Worm (Caenorhabditis elegans) whole organism, young adult: ENCODE data around the gene col-14.

Source experiments
- B0019.2 ChIP-seq: fragments of 200-800 bp; sonication (Bioruptor generic); conservative IDR thresholded peaks from 2 replicates; pipeline ENCODE4 v1.3.6; 2022; ENCODE audit warnings: missing genetic modification reagents, missing genetic modification characterization, missing compliant biosample characterization
- B0336.3 ChIP-seq: fragments of 200-800 bp; sonication (Bioruptor generic); IDR thresholded peaks from 2 replicates; pipeline ENCODE4 v1.3.6; 2022; ENCODE audit warnings: missing genetic modification characterization, missing compliant biosample characterization
- F10E7.11 ChIP-seq: sonication (generic microtip); optimal IDR thresholded peaks from 2 replicates; lab custom pipeline; 2017; ENCODE audit warnings: mild to moderate bottlenecking, missing genetic modification characterization, moderate library complexity, missing compliant biosample characterization
- F33H1.4 ChIP-seq: fragments of 200-800 bp; sonication (Bioruptor generic); IDR thresholded peaks from 2 replicates; pipeline ENCODE4 v1.3.6; 2022; ENCODE audit warnings: missing genetic modification reagents, missing genetic modification characterization, missing compliant biosample characterization
- F49E8.2 ChIP-seq: sonication (generic microtip); optimal IDR thresholded peaks from 3 replicates; lab custom pipeline; 2017; ENCODE audit warnings: missing genetic modification characterization, mild to moderate bottlenecking, missing compliant biosample characterization, antibody characterized with exemption, moderate library complexity; ENCODE audit not compliant: insufficient read depth
- F55B11.4 ChIP-seq: sonication (generic microtip); optimal IDR thresholded peaks from 2 replicates; lab custom pipeline; 2016; ENCODE audit warnings: missing compliant biosample characterization, missing genetic modification characterization, borderline replicate concordance; ENCODE audit not compliant: insufficient read depth
- T26A5.8 ChIP-seq: sonication (generic microtip); optimal IDR thresholded peaks from 2 replicates; lab custom pipeline; 2016; ENCODE audit warnings: missing genetic modification characterization, missing compliant biosample characterization
- Y53F4B.3 ChIP-seq: fragments of 200-800 bp; sonication (Bioruptor generic); IDR thresholded peaks from 2 replicates; pipeline ENCODE4 v1.3.6; 2022; ENCODE audit warnings: missing genetic modification reagents, missing genetic modification characterization, missing compliant biosample characterization
- Y53G8AR.9 ChIP-seq: fragments of 200-800 bp; sonication (Bioruptor generic); conservative IDR thresholded peaks from 2 replicates; pipeline ENCODE4 v1.3.6; 2022; ENCODE audit warnings: missing genetic modification reagents, missing genetic modification characterization, missing compliant biosample characterization
- Y67H2A.10 ChIP-seq: fragments of 200-800 bp; sonication (Bioruptor generic); conservative IDR thresholded peaks from 2 replicates; pipeline ENCODE4 v1.3.6; 2022; ENCODE audit warnings: missing genetic modification reagents, missing genetic modification characterization, missing compliant biosample characterization
- attf-6 ChIP-seq: fragments of 200-800 bp; sonication (Bioruptor generic); IDR thresholded peaks from 2 replicates; pipeline ENCODE4 v1.3.6; 2022; ENCODE audit warnings: missing genetic modification reagents, missing genetic modification characterization, missing compliant biosample characterization
- ceh-100 ChIP-seq: fragments of 200-800 bp; sonication (Bioruptor generic); IDR thresholded peaks from 2 replicates; pipeline ENCODE4 v1.3.6; 2022; ENCODE audit warnings: missing genetic modification reagents, missing genetic modification characterization, missing compliant biosample characterization
- ceh-58 ChIP-seq: fragments of 200-800 bp; sonication (Bioruptor generic); IDR thresholded peaks from 2 replicates; pipeline ENCODE4 v1.3.6; 2022; ENCODE audit warnings: missing genetic modification characterization, missing compliant biosample characterization
- ceh-91 ChIP-seq: fragments of 200-800 bp; sonication (Bioruptor generic); IDR thresholded peaks from 2 replicates; pipeline ENCODE4 v1.3.6; 2022; ENCODE audit warnings: missing genetic modification reagents, missing genetic modification characterization, missing compliant biosample characterization
- dox-1 ChIP-seq: fragments of 200-800 bp; sonication (Bioruptor generic); IDR thresholded peaks from 2 replicates; pipeline ENCODE4 v1.3.6; 2022; ENCODE audit warnings: missing genetic modification reagents, missing genetic modification characterization, missing compliant biosample characterization
- efl-1 ChIP-seq: fragments of 150-350 bp; optimal IDR thresholded peaks from 2 replicates; lab custom pipeline; 2014; ENCODE audit warnings: missing biosample characterization, missing genetic modification reagents, missing genetic modification characterization
- ets-4 ChIP-seq: fragments of 200-800 bp; sonication (Bioruptor generic); optimal IDR thresholded peaks from 2 replicates; lab custom pipeline; 2018; ENCODE audit warnings: mild to moderate bottlenecking, missing genetic modification characterization, missing compliant biosample characterization
- him-1 ChIP-seq: sonication (generic microtip); optimal IDR thresholded peaks from 2 replicates; lab custom pipeline; 2016; ENCODE audit warnings: missing genotype, missing genetic modification reagents, missing genetic modification characterization, missing compliant biosample characterization
- hrde-1 ChIP-seq: sonication (generic microtip); optimal IDR thresholded peaks from 2 replicates; lab custom pipeline; 2016; ENCODE audit warnings: missing genetic modification characterization, mild to moderate bottlenecking, missing compliant biosample characterization, moderate library complexity, missing genotype, missing genetic modification reagents, borderline replicate concordance
- hsf-1 ChIP-seq: fragments of 200-800 bp; sonication (Bioruptor generic); IDR thresholded peaks from 2 replicates; pipeline ENCODE4 v1.3.6; 2022; ENCODE audit warnings: missing genetic modification reagents, missing genetic modification characterization, missing compliant biosample characterization
- lin-35 ChIP-seq, 3 experiments: fragments of 150-350 bp in 2 of 3; sonication (generic microtip) in 1 of 3; optimal IDR thresholded peaks; 2 replicates each; lab custom pipeline; 2014 to 2018; ENCODE audit warnings: missing biosample characterization in 3 of 3, missing genetic modification characterization in 3 of 3, missing genetic modification reagents in 3 of 3
- lin-54 ChIP-seq: fragments of 200-800 bp; sonication (Bioruptor generic); optimal IDR thresholded peaks from 2 replicates; lab custom pipeline; 2018; ENCODE audit warnings: mild to moderate bottlenecking, missing genetic modification characterization, missing compliant biosample characterization
- lir-1 ChIP-seq: fragments of 200-800 bp; sonication (Bioruptor generic); conservative IDR thresholded peaks from 2 replicates; pipeline ENCODE4 v1.3.6; 2022; ENCODE audit warnings: missing genetic modification reagents, missing genetic modification characterization, missing compliant biosample characterization
- lsl-1 ChIP-seq: fragments of 200-800 bp; sonication (Bioruptor generic); optimal IDR thresholded peaks from 2 replicates; lab custom pipeline; 2018; ENCODE audit warnings: mild to moderate bottlenecking, missing genetic modification characterization, moderate library complexity, missing compliant biosample characterization
- madf-6 ChIP-seq: fragments of 200-800 bp; sonication (Bioruptor generic); IDR thresholded peaks from 2 replicates; pipeline ENCODE4 v1.3.6; 2022; ENCODE audit warnings: missing genetic modification reagents, missing genetic modification characterization, missing compliant biosample characterization
- mcd-1 ChIP-seq: fragments of 200-800 bp; sonication (Bioruptor generic); IDR thresholded peaks from 2 replicates; pipeline ENCODE4 v1.3.6; 2022; ENCODE audit warnings: missing genetic modification reagents, missing genetic modification characterization, missing compliant biosample characterization
- nfya-2 ChIP-seq: fragments of 200-800 bp; sonication (Bioruptor generic); IDR thresholded peaks from 2 replicates; pipeline ENCODE4 v1.3.6; 2022; ENCODE audit warnings: missing genetic modification reagents, missing genetic modification characterization, missing compliant biosample characterization
- nfyb-1 ChIP-seq: fragments of 200-800 bp; sonication (Bioruptor generic); IDR thresholded peaks from 2 replicates; pipeline ENCODE4 v1.3.6; 2022; ENCODE audit warnings: missing genetic modification reagents, missing genetic modification characterization, missing compliant biosample characterization
- nhr-120 ChIP-seq: fragments of 200-800 bp; sonication (Bioruptor generic); IDR thresholded peaks from 2 replicates; pipeline ENCODE4 v1.3.6; 2022; ENCODE audit warnings: missing genetic modification characterization, missing compliant biosample characterization
- pbrm-1 ChIP-seq: fragments of 200-800 bp; sonication (Bioruptor generic); IDR thresholded peaks from 2 replicates; pipeline ENCODE4 v1.3.6; 2022; ENCODE audit warnings: missing genetic modification reagents, missing genetic modification characterization, missing compliant biosample characterization
- repo-1 ChIP-seq: sonication (generic microtip); optimal IDR thresholded peaks from 2 replicates; lab custom pipeline; 2017; ENCODE audit warnings: mild to moderate bottlenecking, missing genetic modification characterization, missing compliant biosample characterization
- rpc-1 ChIP-seq, 2 experiments: fragments of 150-350 bp in 1 of 2; sonication (generic microtip) in 1 of 2; optimal IDR thresholded peaks; 2 replicates each; lab custom pipeline; 2014 to 2018; ENCODE audit warnings: missing biosample characterization in 1 of 2, missing genetic modification characterization in 1 of 2, missing genetic modification reagents in 1 of 2, missing genotype in 1 of 2
- snpc-1.1 ChIP-seq: sonication (generic microtip); optimal IDR thresholded peaks from 2 replicates; lab custom pipeline; 2017; ENCODE audit warnings: missing genetic modification characterization, mild to moderate bottlenecking, missing compliant biosample characterization, antibody characterized with exemption, moderate library complexity, missing genotype, missing genetic modification reagents; ENCODE audit not compliant: insufficient read depth
- snpc-1.3 ChIP-seq: sonication (generic microtip); optimal IDR thresholded peaks from 2 replicates; lab custom pipeline; 2017; ENCODE audit warnings: missing genetic modification characterization, mild to moderate bottlenecking, missing compliant biosample characterization, antibody characterized with exemption, moderate library complexity, missing genotype, missing genetic modification reagents; ENCODE audit not compliant: insufficient read depth
- snpc-3.4 ChIP-seq: sonication (generic microtip); optimal IDR thresholded peaks from 2 replicates; lab custom pipeline; 2017; ENCODE audit warnings: missing genetic modification characterization, mild to moderate bottlenecking, missing compliant biosample characterization, antibody characterized with exemption, moderate library complexity, missing genotype, missing genetic modification reagents
- tbp1 ChIP-seq: fragments of 200-800 bp; sonication (Bioruptor generic); optimal IDR thresholded peaks from 2 replicates; lab custom pipeline; 2018; ENCODE audit warnings: mild to moderate bottlenecking, missing genetic modification characterization, missing compliant biosample characterization
- tbx-9 ChIP-seq: sonication (generic microtip); optimal IDR thresholded peaks from 2 replicates; lab custom pipeline; 2016; ENCODE audit warnings: borderline replicate concordance, missing genetic modification characterization, inconsistent platforms, missing compliant biosample characterization
- tlf-1 ChIP-seq: fragments of 200-800 bp; sonication (Bioruptor generic); optimal IDR thresholded peaks from 2 replicates; lab custom pipeline; 2018; ENCODE audit warnings: mild to moderate bottlenecking, missing genetic modification characterization, missing compliant biosample characterization
- unc-130 ChIP-seq: sonication (generic microtip); optimal IDR thresholded peaks from 2 replicates; lab custom pipeline; 2016; ENCODE audit warnings: missing genetic modification reagents, missing genetic modification characterization, missing compliant biosample characterization
- xnd-1 ChIP-seq: sonication (generic microtip); optimal IDR thresholded peaks from 2 replicates; lab custom pipeline; 2016; ENCODE audit warnings: missing genotype, missing genetic modification reagents, missing genetic modification characterization, missing compliant biosample characterization
- ztf-18 ChIP-seq: sonication (generic microtip); optimal IDR thresholded peaks from 2 replicates; lab custom pipeline; 2016; ENCODE audit warnings: missing genotype, mild to moderate bottlenecking, missing genetic modification characterization, missing compliant biosample characterization
- ztf-28 ChIP-seq: fragments of 200-800 bp; sonication (Bioruptor generic); IDR thresholded peaks from 2 replicates; pipeline ENCODE4 v1.3.6; 2022; ENCODE audit warnings: missing genetic modification reagents, missing genetic modification characterization, missing compliant biosample characterization
- ztf-6 ChIP-seq: fragments of 200-800 bp; sonication (Bioruptor generic); IDR thresholded peaks from 2 replicates; pipeline ENCODE4 v1.3.6; 2022; ENCODE audit warnings: missing genetic modification reagents, missing genetic modification characterization, missing compliant biosample characterization

Gene col-14

ce11 chrIV:7796432-7797113 lies 43.4 kb downstream of the col-14 start, which contains the start of gene sgo-1 (continued):
- peak; percentile 100 for TF ChIP-seq madf-6 (GFP tag; lab: Robert Waterston, UW)
- peak; percentile 70; the same call in 1 of the 2 replicates for TF ChIP-seq nfya-2
- TF ChIP-seq lin-35 (GFP tag; optimal IDR thresholded peaks at IDR 0.05; lab: Kevin White, UChicago), result peak in 2 of 3 experiments; percentile 2 to 82
- TF ChIP-seq T26A5.8 (tag; lab: Kevin White, UChicago), result no peak
- TF ChIP-seq tbp1 (GFP tag; lab: Kevin White, UChicago), result peak; percentile 67
- peak; percentile 97 for TF ChIP-seq lsl-1 (GFP tag; lab: Kevin White, UChicago)
- peak; percentile 91 for TF ChIP-seq dox-1
- TF ChIP-seq lin-54, result peak; percentile 91
- peak; percentile 87 for TF ChIP-seq unc-130 (GFP tag; lab: Kevin White, UChicago)
- no peak for TF ChIP-seq ets-4
- no peak for TF ChIP-seq ztf-18 (tag; lab: Kevin White, UChicago)
- TF ChIP-seq nfyb-1 (GFP tag; lab: Robert Waterston, UW), result peak; percentile 62; the same call in 1 of the 2 replicates
- TF ChIP-seq efl-1, result peak; percentile 100
- no peak for TF ChIP-seq ceh-58 (GFP tag; lab: Robert Waterston, UW)
- peak; percentile 99 for TF ChIP-seq xnd-1 (tag; lab: Kevin White, UChicago)
- TF ChIP-seq lir-1, result peak; percentile 69; the same call in 1 of the 2 replicates
- no peak for TF ChIP-seq rpc-1 (optimal IDR thresholded peaks at IDR 0.05; lab: Kevin White, UChicago)
- TF ChIP-seq rpc-1 (tag; optimal IDR thresholded peaks at IDR 0.05; lab: Kevin White, UChicago), result no peak
- peak; percentile 90 for TF ChIP-seq Y53G8AR.9 (GFP tag; lab: Robert Waterston, UW)
- no peak for TF ChIP-seq repo-1 (tag; lab: Kevin White, UChicago)
- peak; percentile 78 for TF ChIP-seq mcd-1 (GFP tag; lab: Robert Waterston, UW)
- peak; percentile 85 for TF ChIP-seq snpc-1.3 (tag; lab: Kevin White, UChicago)
- TF ChIP-seq F49E8.2 (tag; lab: Kevin White, UChicago), result peak; percentile 85
- TF ChIP-seq Y53F4B.3 (GFP tag; lab: Robert Waterston, UW), result peak; percentile 49; the same call in 1 of the 2 replicates
- peak; percentile 69 for TF ChIP-seq hrde-1 (tag; lab: Kevin White, UChicago)
- peak; percentile 93 for TF ChIP-seq tlf-1 (GFP tag; lab: Kevin White, UChicago)
- TF ChIP-seq ztf-6 (GFP tag; lab: Robert Waterston, UW), result no peak
- peak; percentile 66; the same call in 1 of the 2 replicates for TF ChIP-seq ceh-100
- peak; percentile 77; the same call in 1 of the 2 replicates for TF ChIP-seq pbrm-1 (GFP tag; lab: Robert Waterston, UW)
- TF ChIP-seq B0019.2, result peak; percentile 90
- TF ChIP-seq snpc-1.1 (tag; lab: Kevin White, UChicago), result peak; percentile 53
- TF ChIP-seq F33H1.4 (GFP tag; lab: Robert Waterston, UW), result peak; percentile 100
- peak; percentile 92 for TF ChIP-seq hsf-1 (GFP tag; lab: Robert Waterston, UW)
- no peak for TF ChIP-seq tbx-9 (tag; lab: Kevin White, UChicago)
- TF ChIP-seq ceh-91 (GFP tag; lab: Robert Waterston, UW), result peak; percentile 98
- TF ChIP-seq him-1, result peak; percentile 24
- no peak for TF ChIP-seq nhr-120 (GFP tag; lab: Robert Waterston, UW)
- TF ChIP-seq F10E7.11 (tag; lab: Kevin White, UChicago), result no peak
- TF ChIP-seq Y67H2A.10 (GFP tag; lab: Robert Waterston, UW), result 0 out of 2 replicates have a peak, but pooled peaks have one; percentile 43
- peak; percentile 87 for TF ChIP-seq B0336.3 (GFP tag; lab: Robert Waterston, UW)
- TF ChIP-seq ztf-28, result peak; percentile 73; the same call in 1 of the 2 replicates
- TF ChIP-seq attf-6, result peak; percentile 85
- TF ChIP-seq F55B11.4, result no peak
- peak; percentile 95 for TF ChIP-seq snpc-3.4 (tag; lab: Kevin White, UChicago)
